Fruit fly (Drosophila melanogaster) Kc167 (cell line): ENCODE data around the gene betaNACtes1.

Experiments
- Myc ChIP-seq: fragments of >200 bp; optimal IDR thresholded peaks from 2 replicates; lab custom pipeline; 2017; ENCODE audit warnings: missing external identifiers
- Sin3A ChIP-seq: fragments of >200 bp; optimal IDR thresholded peaks from 2 replicates; lab custom pipeline; 2018; ENCODE audit warnings: missing external identifiers
- h ChIP-seq: fragments of >200 bp; optimal IDR thresholded peaks from 3 replicates; lab custom pipeline; 2018; ENCODE audit warnings: missing external identifiers
- insv ChIP-seq: fragments of >200 bp; optimal IDR thresholded peaks from 3 replicates; lab custom pipeline; 2018; ENCODE audit warnings: missing external identifiers
- psq ChIP-seq: fragments of >200 bp; optimal IDR thresholded peaks from 2 replicates; lab custom pipeline; 2017; ENCODE audit warnings: missing external identifiers
- ttk ChIP-seq: sonication (Bioruptor generic); optimal IDR thresholded peaks from 2 replicates; lab custom pipeline; 2017; ENCODE audit warnings: missing external identifiers

betaNACtes1 gene

DNA sequence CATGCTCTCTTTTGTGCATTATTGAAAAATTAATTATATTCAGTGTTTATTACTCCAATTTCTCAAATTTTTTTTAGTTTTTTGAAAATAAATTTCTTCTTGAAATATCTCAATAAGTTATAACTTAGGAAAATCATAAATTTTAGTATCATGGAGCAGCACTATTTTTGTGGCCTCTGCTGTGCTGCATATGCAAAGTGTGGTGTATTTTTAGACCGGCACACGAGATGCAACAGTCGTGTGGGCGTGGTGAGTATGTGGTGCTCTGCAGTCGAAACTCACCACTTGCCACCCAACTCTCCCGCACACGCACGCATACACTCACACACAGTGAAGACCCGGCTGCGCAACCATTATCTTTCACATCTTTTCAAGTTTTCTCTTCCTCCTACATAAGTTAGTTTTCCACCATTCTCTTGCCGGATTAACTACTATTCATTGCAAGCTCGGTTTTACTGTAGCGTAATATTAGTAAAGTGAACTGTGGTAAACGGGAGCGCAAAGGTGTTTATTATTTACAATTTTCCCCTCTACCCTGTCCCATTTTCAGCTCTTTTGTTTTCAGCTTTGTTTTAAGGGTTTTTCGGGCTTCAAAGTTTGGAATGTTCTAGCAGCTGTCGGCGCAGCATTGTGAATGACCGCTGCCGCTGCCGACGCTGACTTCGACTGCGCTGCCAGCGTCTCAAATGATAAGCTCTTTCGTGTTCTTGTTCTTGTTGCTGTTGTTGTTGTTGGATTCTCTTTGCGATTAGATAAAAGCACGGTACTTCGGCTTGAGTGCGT is 36.2 kb upstream of the betaNACtes1 start:
- TF ChIP-seq ttk (lab: Kevin White, UChicago) (no peak), insv (lab: Kevin White, UChicago) (no peak), h (lab: Kevin White, UChicago) (no peak), Sin3A (lab: Kevin White, UChicago) (no peak), psq (no peak), Myc (lab: Kevin White, UChicago) (no peak)

DNA sequence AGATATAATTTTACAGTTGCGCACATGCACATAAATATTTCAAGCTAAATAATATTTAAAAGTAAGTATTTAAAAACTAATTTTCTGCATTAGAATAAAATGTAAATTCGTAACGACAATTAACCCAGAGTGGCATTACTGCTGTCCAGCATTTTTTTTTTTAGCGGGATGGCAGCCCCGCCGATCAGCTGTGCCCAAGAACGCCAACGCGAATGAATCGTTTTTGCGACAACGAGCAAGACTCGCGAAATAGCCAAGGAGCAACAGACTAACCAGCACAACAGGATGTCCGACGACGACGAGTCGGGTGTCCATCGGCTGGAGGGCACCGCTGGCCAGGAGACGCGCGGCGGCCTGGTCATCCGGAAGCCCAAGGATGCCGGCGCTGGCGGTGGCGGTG is 28.8 kb upstream of the betaNACtes1 start, which contains the start of gene Prp16:
TSS of gene Prp16 (plus strand) at position 185 of the 400 bp plus-strand sequence.
- TF ChIP-seq Sin3A (lab: Kevin White, UChicago), result no peak
- no peak for TF ChIP-seq Myc (lab: Kevin White, UChicago)
- no peak for TF ChIP-seq ttk (lab: Kevin White, UChicago)
- TF ChIP-seq insv (lab: Kevin White, UChicago), result no peak
- TF ChIP-seq h (lab: Kevin White, UChicago), result no peak
- no peak for TF ChIP-seq psq

DNA sequence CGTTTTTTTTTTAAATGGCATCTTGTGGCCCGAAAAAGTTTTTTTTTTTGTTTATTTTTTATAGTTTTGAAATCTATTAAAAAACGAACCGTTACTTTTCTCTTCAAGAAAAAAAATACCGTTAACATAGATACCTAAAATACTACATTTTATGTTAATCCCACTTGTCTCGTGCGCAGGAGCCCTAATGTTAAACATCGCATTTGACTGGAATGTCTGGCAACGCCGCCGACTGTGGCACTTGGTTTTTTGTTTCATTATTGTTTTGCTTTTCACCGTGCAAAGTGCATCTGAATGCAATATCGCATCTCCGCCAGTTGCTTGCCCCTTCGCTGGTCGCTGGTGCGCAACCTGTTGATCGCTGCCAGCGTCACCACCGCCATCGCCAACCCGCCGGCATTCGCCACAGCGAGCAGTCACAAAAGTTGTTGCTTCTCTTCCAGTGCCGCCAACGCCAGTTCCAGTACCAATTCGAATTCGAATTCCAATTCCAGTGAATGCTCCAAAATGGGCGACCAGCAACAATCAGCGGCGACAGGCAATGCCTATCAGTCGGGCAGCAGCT is 27.6 kb upstream of the betaNACtes1 start, which contains the start of gene CG11590:
TSS of gene CG11590 (plus strand) at position 212 of the 565 bp plus-strand sequence.
- TF ChIP-seq ttk (lab: Kevin White, UChicago) (no peak), psq (no peak), Sin3A (lab: Kevin White, UChicago) (no peak), insv (lab: Kevin White, UChicago) (no peak)

DNA sequence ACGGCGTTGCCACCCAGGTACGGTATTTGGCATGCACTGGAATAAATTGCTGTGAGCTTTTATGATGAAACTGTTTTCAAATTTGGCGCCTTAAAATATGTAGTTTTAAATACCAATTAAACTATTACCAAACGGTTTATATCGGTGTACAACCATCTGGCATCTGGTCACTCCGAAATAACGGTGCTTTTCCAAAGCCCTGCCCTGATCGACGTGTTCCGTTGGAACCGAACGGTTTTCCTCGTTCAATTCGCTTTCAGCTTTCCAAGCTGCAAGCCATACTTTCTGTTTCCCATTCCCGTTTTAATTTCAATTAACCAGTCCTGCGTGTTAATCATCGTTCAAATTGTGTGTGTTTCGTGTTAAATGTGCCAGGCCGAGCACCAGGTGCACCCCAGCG is 20.6 kb upstream of the betaNACtes1 start, which contains the start of gene yl:
TSS of gene yl (plus strand) at position 202 of the 400 bp plus-strand sequence.
- TF ChIP-seq Myc (lab: Kevin White, UChicago) (no peak), psq (no peak), Sin3A (lab: Kevin White, UChicago) (no peak), insv (lab: Kevin White, UChicago) (no peak), h (lab: Kevin White, UChicago) (no peak), ttk (lab: Kevin White, UChicago) (no peak)

DNA sequence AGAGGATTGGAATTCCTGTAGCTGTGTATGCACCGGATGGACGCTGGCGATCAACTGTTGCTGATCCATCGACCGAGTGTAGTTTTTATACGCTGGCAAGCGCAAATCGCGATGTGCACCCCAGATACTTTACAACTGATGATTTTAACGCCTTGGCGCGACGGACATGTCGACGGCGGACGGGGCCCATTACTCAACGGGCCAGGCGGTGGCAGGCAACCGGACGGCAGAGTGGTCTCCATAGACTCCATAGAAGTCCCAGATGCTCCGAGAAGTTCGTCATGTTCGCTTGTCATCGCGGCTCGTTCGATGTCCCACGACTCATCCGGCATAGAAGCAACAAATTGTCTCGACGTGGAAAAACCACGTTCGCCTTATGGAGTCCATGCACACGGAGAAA is 19.5 kb upstream of the betaNACtes1 start, which contains the start of gene CG13403:
TSS of gene CG13403 (minus strand) at position 101 of the 400 bp plus-strand sequence.
- no peak for TF ChIP-seq h (lab: Kevin White, UChicago)
- no peak for TF ChIP-seq insv (lab: Kevin White, UChicago)
- no peak for TF ChIP-seq ttk (lab: Kevin White, UChicago)
- no peak for TF ChIP-seq psq

DNA sequence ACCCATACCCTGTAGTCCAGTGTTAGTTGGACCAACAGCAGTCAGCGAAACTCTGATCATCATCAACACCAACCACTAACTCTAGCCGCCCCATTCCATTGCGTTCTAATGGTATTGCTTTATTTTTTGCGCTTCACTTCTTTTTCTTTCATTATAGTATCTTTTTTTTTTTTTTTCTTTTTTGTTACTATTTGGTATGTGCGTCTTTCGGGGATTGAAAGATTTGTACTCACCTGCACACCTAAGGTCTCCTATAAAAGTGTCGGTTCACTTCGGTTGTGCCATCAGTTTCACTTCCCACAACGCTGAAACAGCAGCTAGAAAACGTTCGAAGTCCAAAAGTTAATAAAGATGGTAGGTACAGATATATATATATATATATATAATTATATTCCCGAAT is 16.8 kb upstream of the betaNACtes1 start, which contains the start of gene CG11585:
TSS of gene CG11585 (plus strand) at position 301 of the 400 bp plus-strand sequence.
- TF ChIP-seq Sin3A (lab: Kevin White, UChicago) (no peak), insv (lab: Kevin White, UChicago) (no peak)

DNA sequence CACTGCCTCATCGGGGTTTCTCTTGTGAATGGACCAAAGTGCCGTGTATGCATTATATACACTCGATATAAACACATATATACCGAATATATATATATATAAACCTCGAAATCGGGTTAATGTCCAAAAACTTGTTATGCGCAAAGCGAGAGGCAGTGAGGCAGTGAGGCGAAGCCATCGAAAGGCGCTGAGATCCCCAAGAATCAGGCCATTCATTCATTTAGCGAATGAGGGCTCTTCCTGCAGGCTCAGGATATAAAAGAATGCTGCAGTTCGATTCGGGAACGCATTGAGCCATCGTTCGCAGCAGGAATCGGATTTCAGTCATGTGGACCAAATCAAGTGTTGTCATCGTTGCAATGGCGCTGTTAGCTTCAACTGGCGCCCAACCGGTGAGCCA is 14.5 kb upstream of the betaNACtes1 start, which contains the start of gene CG12481:
TSS of gene CG12481 (plus strand) at position 301 of the 400 bp plus-strand sequence.
- TF ChIP-seq psq (no peak), Myc (lab: Kevin White, UChicago) (no peak), insv (lab: Kevin White, UChicago) (no peak), h (lab: Kevin White, UChicago) (no peak), Sin3A (lab: Kevin White, UChicago) (no peak), ttk (lab: Kevin White, UChicago) (no peak)

DNA sequence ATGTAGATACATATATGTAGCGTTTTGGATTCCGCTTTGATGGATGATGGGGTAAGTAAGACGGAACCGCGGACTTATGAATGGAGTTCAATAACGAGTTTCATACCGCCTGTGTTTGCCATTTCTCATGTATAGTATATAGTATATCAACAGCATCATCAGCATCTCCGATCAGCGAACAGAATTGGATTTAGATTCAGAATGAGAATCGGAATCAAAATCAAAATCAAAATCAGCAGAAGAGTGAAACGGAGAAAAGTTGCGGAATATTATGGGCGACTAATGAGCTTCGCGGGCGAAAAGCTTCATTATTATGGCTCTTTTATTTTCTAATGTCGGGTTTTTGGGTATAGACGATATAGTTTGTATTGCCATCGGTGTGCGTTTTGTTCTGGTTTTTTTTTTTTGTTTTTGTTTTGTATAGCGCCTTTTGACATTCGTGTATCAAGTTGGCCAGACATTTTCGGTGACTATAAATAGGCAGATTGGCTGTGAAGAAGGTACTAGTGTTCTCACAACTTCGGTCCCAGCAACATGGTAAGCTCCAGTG is 11.7 kb upstream of the betaNACtes1 start, which contains the start of gene CG32603:
TSS of gene CG32603 (plus strand) at position 500 of the 550 bp plus-strand sequence.
- no peak for TF ChIP-seq insv (lab: Kevin White, UChicago)
- no peak for TF ChIP-seq ttk (lab: Kevin White, UChicago)
- no peak for TF ChIP-seq Myc (lab: Kevin White, UChicago)

DNA sequence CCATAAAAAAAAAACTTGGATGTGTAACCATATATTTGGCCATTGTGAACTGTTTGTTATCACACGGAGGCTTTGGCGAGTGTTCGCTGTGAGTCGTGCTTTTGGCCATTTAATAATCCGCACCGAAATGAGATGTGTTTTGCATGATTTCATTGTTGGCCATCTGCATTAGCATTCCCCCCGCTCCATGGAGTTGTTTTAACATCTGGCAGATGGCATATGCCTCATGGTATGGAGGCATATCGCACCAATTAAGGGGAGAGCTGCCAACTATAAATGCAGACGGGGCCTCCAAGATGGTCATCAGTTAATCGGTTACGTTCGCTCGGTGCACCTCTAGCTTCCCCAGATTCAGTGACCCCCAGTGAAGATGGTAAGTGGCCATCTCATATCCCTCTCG is 8.3 kb upstream of the betaNACtes1 start, which contains the start of gene CG11584:
TSS of gene CG11584 (plus strand) at position 301 of the 400 bp plus-strand sequence.
- no peak for TF ChIP-seq Sin3A (lab: Kevin White, UChicago)
- TF ChIP-seq h (lab: Kevin White, UChicago), result no peak
- TF ChIP-seq Myc (lab: Kevin White, UChicago), result no peak
- TF ChIP-seq ttk (lab: Kevin White, UChicago), result no peak
- no peak for TF ChIP-seq psq
- no peak for TF ChIP-seq insv (lab: Kevin White, UChicago)

DNA sequence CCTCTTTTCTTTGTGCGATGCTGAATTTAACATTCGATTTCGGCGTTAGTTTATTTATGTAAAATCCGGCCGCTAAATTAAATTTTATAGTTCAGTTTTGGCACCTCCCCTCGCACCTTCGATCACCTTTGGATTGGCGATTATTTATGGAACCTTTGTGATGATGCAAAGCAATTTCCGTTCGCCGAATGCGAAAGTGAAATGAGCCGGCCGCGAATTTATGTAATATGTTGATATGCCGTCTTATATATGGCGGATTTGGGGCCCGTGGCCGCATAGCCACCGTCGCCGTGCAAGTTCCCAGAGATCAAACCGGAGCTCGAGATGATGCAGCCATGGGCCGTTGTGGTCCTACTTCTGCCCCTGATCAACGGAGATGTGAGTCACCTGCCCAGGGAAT is 4.2 kb upstream of the betaNACtes1 start, which contains the start of gene CG11581:
TSS of gene CG11581 (plus strand) at position 301 of the 400 bp plus-strand sequence.
- no peak for TF ChIP-seq psq
- TF ChIP-seq Sin3A (lab: Kevin White, UChicago), result no peak
- no peak for TF ChIP-seq ttk (lab: Kevin White, UChicago)

DNA sequence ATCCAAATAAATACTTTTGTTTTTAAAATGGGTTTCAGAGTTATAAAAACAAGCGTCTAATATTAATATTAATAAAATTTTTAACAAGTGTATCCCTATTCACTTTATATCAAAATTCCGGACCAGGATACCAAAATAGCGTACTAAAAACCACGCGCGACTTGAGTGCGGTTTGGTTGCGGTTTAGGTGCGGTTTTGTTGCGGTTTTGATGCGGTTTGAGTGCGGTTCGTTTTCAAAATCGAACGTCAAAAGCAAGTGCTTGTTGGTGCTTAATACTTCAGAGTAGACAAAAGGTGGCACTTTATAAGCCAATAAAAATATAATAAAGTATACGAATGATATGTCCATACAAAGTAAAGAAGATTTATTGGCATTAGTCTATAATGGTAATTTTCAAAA is 3.2 kb upstream of the betaNACtes1 start:
- TF ChIP-seq insv (lab: Kevin White, UChicago) (no peak), Myc (lab: Kevin White, UChicago) (no peak), h (lab: Kevin White, UChicago) (no peak), Sin3A (lab: Kevin White, UChicago) (no peak), ttk (lab: Kevin White, UChicago) (no peak), psq (no peak)
